Worm (Caenorhabditis elegans): ENCODE measurements around the gene srh-62.

srh-62 gene

ce11 chrV:381227-381950, 21.5 kb downstream of the srh-62 start, which contains the start of gene ZK6.8 (continued):
- peak; percentile 36 for TF ChIP-seq nhr-25 (tag; optimal IDR thresholded peaks at IDR 0.05; ENCODE audit: borderline replicate concordance, insufficient read depth)

ce11 chrV:380186-380585, 22.7 kb downstream of the srh-62 start, which contains the start of gene mltn-8:
Gene mltn-8, minus strand, starts transcription at chrV:380286.
- no peak for TF ChIP-seq pha-4 (GFP tag; IDR thresholded peaks at IDR 0.05)
- no peak for TF ChIP-seq pha-4 (tag; optimal IDR thresholded peaks at IDR 0.05)
- TF ChIP-seq nhr-48 (tag; optimal IDR thresholded peaks at IDR 0.05) = no peak
- no peak for TF ChIP-seq nhr-77 (tag; optimal IDR thresholded peaks at IDR 0.05)
- no peak for TF ChIP-seq lin-39 (tag; optimal IDR thresholded peaks at IDR 0.05)
- TF ChIP-seq Y105C5A.15 (GFP tag; IDR thresholded peaks at IDR 0.05) = no peak
- TF ChIP-seq nhr-237 (tag; optimal IDR thresholded peaks at IDR 0.05) = no peak
- TF ChIP-seq D1046.2 (GFP tag; IDR thresholded peaks at IDR 0.05) = no peak
- TF ChIP-seq hlh-30 (tag; optimal IDR thresholded peaks at IDR 0.05; ENCODE audit: insufficient read depth) = no peak
- TF ChIP-seq dmd-6 (GFP tag; IDR thresholded peaks at IDR 0.05) = no peak

ce11 chrV:378231-378630, 24.7 kb downstream of the srh-62 start:
- TF ChIP-seq rbr-2 (tag; optimal IDR thresholded peaks at IDR 0.05) = no peak
- TF ChIP-seq daf-19 (GFP tag; conservative IDR thresholded peaks at IDR 0.05) = no peak
- no peak for TF ChIP-seq dmd-9 (GFP tag; IDR thresholded peaks at IDR 0.05)
- TF ChIP-seq F26F4.8 (GFP tag; conservative IDR thresholded peaks at IDR 0.05) = no peak
- TF ChIP-seq vab-7 (GFP tag; IDR thresholded peaks at IDR 0.05) = no peak
- TF ChIP-seq nhr-48 (tag; optimal IDR thresholded peaks at IDR 0.05) = peak; percentile 31
- peak; percentile 14 for TF ChIP-seq hlh-11 (tag; optimal IDR thresholded peaks at IDR 0.05)
- TF ChIP-seq madf-5 (GFP tag; IDR thresholded peaks at IDR 0.05) = no peak
- TF ChIP-seq spr-1 (tag; optimal IDR thresholded peaks at IDR 0.05) = no peak
- no peak for TF ChIP-seq gei-8 (GFP tag; optimal IDR thresholded peaks at IDR 0.05)
- no peak for TF ChIP-seq madf-9 (GFP tag; conservative IDR thresholded peaks at IDR 0.05)
- TF ChIP-seq ces-1 (GFP tag; optimal IDR thresholded peaks at IDR 0.05) = no peak
- TF ChIP-seq daf-8 (GFP tag; IDR thresholded peaks at IDR 0.05) = no peak
- TF ChIP-seq ceh-62 (tag; optimal IDR thresholded peaks at IDR 0.05) = no peak
- TF ChIP-seq ceh-32 (tag; optimal IDR thresholded peaks at IDR 0.05; ENCODE audit: poor library complexity) = no peak
- TF ChIP-seq hlh-30 (tag; optimal IDR thresholded peaks at IDR 0.05; ENCODE audit: insufficient read depth) = peak; percentile 29
- peak; percentile 31 for TF ChIP-seq dmd-6 (GFP tag; IDR thresholded peaks at IDR 0.05)
- TF ChIP-seq nhr-77 (tag; optimal IDR thresholded peaks at IDR 0.05) = no peak
- no peak for TF ChIP-seq unc-39 (tag; optimal IDR thresholded peaks at IDR 0.05)
- no peak for TF ChIP-seq ceh-82 (tag; optimal IDR thresholded peaks at IDR 0.05)
- no peak for TF ChIP-seq hmg-1.1 (GFP tag; IDR thresholded peaks at IDR 0.05)
- TF ChIP-seq dmd-8 (GFP tag; IDR thresholded peaks at IDR 0.05) = no peak
- TF ChIP-seq Y75B8A.6 (GFP tag; IDR thresholded peaks at IDR 0.05) = no peak
- TF ChIP-seq lin-39 (tag; optimal IDR thresholded peaks at IDR 0.05) = no peak
- 0 out of 2 replicates have a peak, but pooled peaks have one; percentile 28 for TF ChIP-seq tra-1 (GFP tag; IDR thresholded peaks at IDR 0.05)
- TF ChIP-seq T20F7.1 (GFP tag; optimal IDR thresholded peaks at IDR 0.05) = no peak
- peak; percentile 19 for TF ChIP-seq mxl-3 (GFP tag; optimal IDR thresholded peaks at IDR 0.05)
- TF ChIP-seq lin-15B (tag; optimal IDR thresholded peaks at IDR 0.05) = no peak
- TF ChIP-seq daf-12 (tag; optimal IDR thresholded peaks at IDR 0.05) = no peak
- TF ChIP-seq spr-3 (GFP tag; optimal IDR thresholded peaks at IDR 0.05) = no peak
- TF ChIP-seq pha-4 (GFP tag; IDR thresholded peaks at IDR 0.05) = no peak
- TF ChIP-seq pha-4 (tag; optimal IDR thresholded peaks at IDR 0.05) = no peak
- no peak for TF ChIP-seq nhr-102 (tag; optimal IDR thresholded peaks at IDR 0.05)
- TF ChIP-seq mdl-1 (tag; optimal IDR thresholded peaks at IDR 0.05) = peak in 1 of 2 experiments; percentile 22
- TF ChIP-seq ceh-44 (GFP tag; IDR thresholded peaks at IDR 0.05) = no peak
- TF ChIP-seq nhr-11 (tag; optimal IDR thresholded peaks at IDR 0.05) = no peak
- TF ChIP-seq nhr-42 (GFP tag; IDR thresholded peaks at IDR 0.05) = no peak
- no peak for TF ChIP-seq arid-1 (GFP tag; conservative IDR thresholded peaks at IDR 0.05)
- peak; percentile 63 for TF ChIP-seq nhr-28 (tag; optimal IDR thresholded peaks at IDR 0.05)
